Fruit fly (Drosophila melanogaster): ENCODE results near the gene CG43219.

CG43219 gene

dm6 chr3L:21196563-21196962 is 23.6 kb upstream of the CG43219 start, which contains the start of the genes Targ3 and park (continued):
- TF ChIP-seq CG17802 (tag; optimal IDR thresholded peaks at IDR 0.05) (no peak), chm (GFP tag; IDR thresholded peaks at IDR 0.05) (no peak), Hr39 (optimal IDR thresholded peaks at IDR 0.05) (no peak), sqz (GFP tag; optimal IDR thresholded peaks at IDR 0.05) (no peak), CG6272 (GFP tag; IDR thresholded peaks at IDR 0.05) (0 out of 2 replicates have a peak, but pooled peaks have one; percentile 11), gsb-n (tag; optimal IDR thresholded peaks at IDR 0.05) (no peak), CG2129 (GFP tag; IDR thresholded peaks at IDR 0.05; ENCODE audit: partially characterized antibody) (no peak), onecut (GFP tag; IDR thresholded peaks at IDR 0.05) (no peak), NC2β (GFP tag; optimal IDR thresholded peaks at IDR 0.05) (peak; percentile 16), cad (GFP tag; optimal IDR thresholded peaks at IDR 0.05) (no peak), CG30403 (GFP tag; optimal IDR thresholded peaks at IDR 0.05) (peak; percentile 17), CG11085 (GFP tag; IDR thresholded peaks at IDR 0.05) (no peak), CG2116 (GFP tag; optimal IDR thresholded peaks at IDR 0.05) (peak; percentile 35), CG9876 (GFP tag; optimal IDR thresholded peaks at IDR 0.05) (no peak), CG14860 (GFP tag; IDR thresholded peaks at IDR 0.05; ENCODE audit: partially characterized antibody) (no peak), crp (GFP tag; optimal IDR thresholded peaks at IDR 0.05) (peak; percentile 45 to 92), sisA (GFP tag; IDR thresholded peaks at IDR 0.05) (no peak), CG4360 (GFP tag; IDR thresholded peaks at IDR 0.05) (no peak), stc (GFP tag; IDR thresholded peaks at IDR 0.05) (no peak), Hr51 (GFP tag; optimal IDR thresholded peaks at IDR 0.05) (peak in 1 of 2 experiments; percentile 48), MESR4 (GFP tag; optimal IDR thresholded peaks at IDR 0.05) (peak; percentile 49), Myb (GFP tag; optimal IDR thresholded peaks at IDR 0.05) (peak; percentile 49), CG8089 (GFP tag; optimal IDR thresholded peaks at IDR 0.05) (no peak), ro (GFP tag; IDR thresholded peaks at IDR 0.05) (no peak), prd (optimal IDR thresholded peaks at IDR 0.05) (no peak), prd (GFP tag; IDR thresholded peaks at IDR 0.05) (no peak), schlank (tag; optimal IDR thresholded peaks at IDR 0.05) (no peak), Dbx (GFP tag; IDR thresholded peaks at IDR 0.05) (0 out of 3 replicates have a peak, but pooled peaks have one; percentile 40), Bgb (GFP tag; IDR thresholded peaks at IDR 0.05; ENCODE audit: partially characterized antibody) (peak; percentile 23; the same call in 1 of the 2 replicates), sens-2 (GFP tag; IDR thresholded peaks at IDR 0.05) (no peak), CG11723 (GFP tag; optimal IDR thresholded peaks at IDR 0.05) (no peak), CG6791 (GFP tag; IDR thresholded peaks at IDR 0.05; ENCODE audit: partially characterized antibody) (no peak), CG14014 (GFP tag; IDR thresholded peaks at IDR 0.05) (no peak), esg (GFP tag; conservative IDR thresholded peaks at IDR 0.05) (no peak), tll (GFP tag; optimal IDR thresholded peaks at IDR 0.05) (no peak), gcm2 (GFP tag; optimal IDR thresholded peaks at IDR 0.05) (no peak), hth (optimal IDR thresholded peaks at IDR 0.05) (no peak), CG9932 (GFP tag; IDR thresholded peaks at IDR 0.05) (peak; percentile 29; the same call in 1 of the 2 replicates), stwl (tag; optimal IDR thresholded peaks at IDR 0.05) (peak; percentile 71), az2 (GFP tag; optimal IDR thresholded peaks at IDR 0.05) (no peak), slou (GFP tag; optimal IDR thresholded peaks at IDR 0.05) (no peak), H2.0 (GFP tag; IDR thresholded peaks at IDR 0.05) (0 out of 2 replicates have a peak, but pooled peaks have one; percentile 24), Mrtf (GFP tag; IDR thresholded peaks at IDR 0.05) (no peak), gsb (GFP tag; IDR thresholded peaks at IDR 0.05) (no peak), Jarid2 (GFP tag; optimal IDR thresholded peaks at IDR 0.05) (no peak), CG17385 (GFP tag; optimal IDR thresholded peaks at IDR 0.05) (peak; percentile 45), CG17568 (GFP tag; optimal IDR thresholded peaks at IDR 0.05) (no peak), jumu (GFP tag; optimal IDR thresholded peaks at IDR 0.05) (no peak), CG5245 (GFP tag; optimal IDR thresholded peaks at IDR 0.05) (no peak), Fer2 (tag; optimal IDR thresholded peaks at IDR 0.05) (no peak), CG6254 (GFP tag; optimal IDR thresholded peaks at IDR 0.05) (no peak), CrebB (tag; optimal IDR thresholded peaks at IDR 0.05) (no peak)

Measured in whole organism, embryonic.